Fruit fly (Drosophila melanogaster): ENCODE measurements around the gene Elp1.

Elp1 gene

DNA sequence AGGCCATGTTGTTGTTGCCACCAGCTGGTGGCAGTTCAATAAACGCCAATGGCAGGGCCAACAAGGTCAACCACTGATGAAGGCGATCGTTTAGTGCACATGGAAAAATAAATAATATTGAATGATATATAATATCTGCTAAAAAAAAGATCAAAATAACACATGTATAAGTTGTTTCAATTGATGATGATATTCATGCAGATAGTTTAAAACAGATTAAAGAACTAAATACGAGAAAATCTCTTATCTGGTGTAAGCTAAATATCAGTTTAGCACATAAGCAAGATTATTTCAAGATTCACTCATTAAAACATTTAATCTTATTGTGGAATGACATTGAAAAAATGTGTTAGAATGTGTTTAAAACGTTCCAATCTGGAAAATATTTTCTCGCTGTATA is 12.7 kb downstream of the Elp1 start (continued):
- TF ChIP-seq hkb (optimal IDR thresholded peaks at IDR 0.05) (no peak), hkb (GFP tag; IDR thresholded peaks at IDR 0.05) (peak; percentile 38; the same call in 1 of the 2 replicates), jumu (GFP tag; optimal IDR thresholded peaks at IDR 0.05) (no peak), vvl (GFP tag; IDR thresholded peaks at IDR 0.05) (no peak), CoRest (tag; optimal IDR thresholded peaks at IDR 0.05) (peak; percentile 64), hth (optimal IDR thresholded peaks at IDR 0.05) (no peak), CG1832 (GFP tag; optimal IDR thresholded peaks at IDR 0.05) (no peak), tll (GFP tag; optimal IDR thresholded peaks at IDR 0.05) (no peak), CG12219 (GFP tag; optimal IDR thresholded peaks at IDR 0.05) (peak; percentile 4), CG17361 (GFP tag; IDR thresholded peaks at IDR 0.05) (peak; percentile 64; the same call in 2 of the 3 replicates), CG12299 (tag; optimal IDR thresholded peaks at IDR 0.05) (no peak), sc (optimal IDR thresholded peaks at IDR 0.05) (no peak), sc (GFP tag; optimal IDR thresholded peaks at IDR 0.05) (no peak), CG7963 (GFP tag; IDR thresholded peaks at IDR 0.05; ENCODE audit: partially characterized antibody) (no peak), zfh2 (GFP tag; optimal IDR thresholded peaks at IDR 0.05) (no peak), B-H2 (GFP tag; optimal IDR thresholded peaks at IDR 0.05) (no peak), CG32532 (GFP tag; IDR thresholded peaks at IDR 0.05) (no peak), CG11085 (GFP tag; IDR thresholded peaks at IDR 0.05) (no peak), aop (GFP tag; IDR thresholded peaks at IDR 0.05) (no peak), CG4328 (GFP tag; optimal IDR thresholded peaks at IDR 0.05) (no peak), B-H1 (GFP tag; IDR thresholded peaks at IDR 0.05) (no peak; the same call in 2 of the 3 replicates), Elba2 (GFP tag; optimal IDR thresholded peaks at IDR 0.05) (no peak), CG9797 (GFP tag; optimal IDR thresholded peaks at IDR 0.05) (no peak), CG4730 (GFP tag; IDR thresholded peaks at IDR 0.05) (no peak), CG11504 (tag; optimal IDR thresholded peaks at IDR 0.05) (peak; percentile 77), CG3407 (GFP tag; optimal IDR thresholded peaks at IDR 0.05) (no peak), CG17802 (tag; optimal IDR thresholded peaks at IDR 0.05) (no peak), Hand (GFP tag; optimal IDR thresholded peaks at IDR 0.05) (no peak), Sox100B (GFP tag; optimal IDR thresholded peaks at IDR 0.05) (peak; percentile 76), knrl (GFP tag; IDR thresholded peaks at IDR 0.05; ENCODE audit: partially characterized antibody) (no peak), CG2120 (GFP tag; optimal IDR thresholded peaks at IDR 0.05) (no peak), Atf6 (GFP tag; IDR thresholded peaks at IDR 0.05) (no peak), Rx (GFP tag; IDR thresholded peaks at IDR 0.05) (no peak), lov (optimal IDR thresholded peaks at IDR 0.05) (no peak), lov (GFP tag; IDR thresholded peaks at IDR 0.05) (no peak), bbx (GFP tag; IDR thresholded peaks at IDR 0.05; ENCODE audit: partially characterized antibody) (no peak), ssp (GFP tag; IDR thresholded peaks at IDR 0.05) (no peak), br (optimal IDR thresholded peaks at IDR 0.05) (no peak), trem (tag; optimal IDR thresholded peaks at IDR 0.05) (no peak), CG10654 (GFP tag; optimal IDR thresholded peaks at IDR 0.05) (no peak), CG1603 (tag; optimal IDR thresholded peaks at IDR 0.05) (peak; percentile 12), pita (GFP tag; optimal IDR thresholded peaks at IDR 0.05) (no peak), bowl (GFP tag; IDR thresholded peaks at IDR 0.05) (no peak), CG11723 (GFP tag; optimal IDR thresholded peaks at IDR 0.05) (peak; percentile 14), tup (GFP tag; optimal IDR thresholded peaks at IDR 0.05) (no peak), kah (GFP tag; optimal IDR thresholded peaks at IDR 0.05) (peak; percentile 8), CG4854 (GFP tag; optimal IDR thresholded peaks at IDR 0.05) (no peak), sens (GFP tag) (peak; percentile 13), HLH54F (GFP tag; optimal IDR thresholded peaks at IDR 0.05) (no peak), cwo (GFP tag; optimal IDR thresholded peaks at IDR 0.05) (peak; percentile 31), Nf-YA (GFP tag; IDR thresholded peaks at IDR 0.05) (no peak), slou (GFP tag; optimal IDR thresholded peaks at IDR 0.05) (no peak), tap (tag; optimal IDR thresholded peaks at IDR 0.05) (peak; percentile 26)
